Worm (Caenorhabditis elegans): Measurements from ENCODE around the gene dyf-19.

DNA sequence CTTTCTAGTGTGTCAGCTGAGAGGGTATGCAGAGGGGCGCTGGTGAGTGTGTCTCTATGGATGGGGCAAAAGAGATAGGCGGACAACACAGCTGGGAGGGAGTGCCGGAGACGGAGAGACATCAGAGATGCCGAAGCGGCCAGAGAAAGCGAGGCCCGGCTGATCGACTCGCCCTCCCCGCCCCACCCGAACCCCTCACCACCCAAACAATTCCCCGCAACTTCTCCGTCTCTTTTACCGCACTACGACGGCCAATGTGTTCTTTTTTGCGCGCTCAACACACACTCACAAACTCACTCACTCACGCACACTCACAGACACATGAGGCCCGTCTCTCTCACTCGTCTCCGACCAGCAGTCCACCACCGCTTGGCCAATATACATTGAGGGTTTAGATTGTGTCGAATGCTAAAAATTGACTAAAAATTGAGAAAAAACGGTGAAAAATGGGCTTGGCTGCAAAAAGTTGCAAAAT lies 2.4 kb upstream of the dyf-19 start, which contains the start of gene Y43F8C.3:
- TF ChIP-seq flt-1 (GFP tag; IDR thresholded peaks at IDR 0.05) = peak; percentile 52; the same call in 1 of the 2 replicates
- no peak for TF ChIP-seq cog-1 (tag; optimal IDR thresholded peaks at IDR 0.05)
- no peak for TF ChIP-seq ztf-23 (GFP tag; IDR thresholded peaks at IDR 0.05)
- no peak for TF ChIP-seq tab-1 (GFP tag; IDR thresholded peaks at IDR 0.05)
- TF ChIP-seq med-1 (GFP tag; optimal IDR thresholded peaks at IDR 0.05; ENCODE audit: insufficient read depth) = no peak

Data from whole organism, midembryonic.